Fruit fly (Drosophila melanogaster) whole organism, embryonic: ENCODE data around the gene CG17111.

ENCODE experiments used
- Abd-B ChIP-seq: fragments of 200-800 bp; sonication (Bioruptor generic); optimal IDR thresholded peaks from 2 replicates; lab custom pipeline; 2018; ENCODE audit warnings: missing biosample characterization, mild to moderate bottlenecking, missing genetic modification characterization, moderate library complexity
- Adf1 ChIP-seq: fragments of 200-800 bp; sonication (Bioruptor generic); IDR thresholded peaks from 2 replicates; pipeline ENCODE4 v1.3.6; 2022; ENCODE audit warnings: missing biosample characterization, missing genetic modification characterization
- Awh ChIP-seq: fragments of 200-800 bp; sonication (Bioruptor generic); IDR thresholded peaks from 2 replicates; pipeline ENCODE4, ENCODE4 v1.3.6; 2022; ENCODE audit warnings: missing biosample characterization, missing genetic modification characterization
- Blimp-1 ChIP-seq: fragments of 200-800 bp; sonication (Bioruptor generic); optimal IDR thresholded peaks from 3 replicates; lab custom pipeline; 2018; ENCODE audit warnings: missing biosample characterization, missing genetic modification characterization, mild to moderate bottlenecking, moderate library complexity, missing genetic modification reagents
- CG10209 ChIP-seq: fragments of 200-800 bp; sonication (Bioruptor generic); optimal IDR thresholded peaks from 3 replicates; lab custom pipeline; 2017; ENCODE audit warnings: missing biosample characterization, mild to moderate bottlenecking, missing genetic modification characterization, missing genetic modification reagents
- CG10321 ChIP-seq: fragments of 200-800 bp; sonication (Bioruptor generic); IDR thresholded peaks from 2 replicates; pipeline ENCODE4 v1.3.6; 2022; ENCODE audit warnings: missing biosample characterization, missing genetic modification characterization
- CG10462 ChIP-seq: fragments of 200-800 bp; sonication (Bioruptor generic); optimal IDR thresholded peaks from 2 replicates; lab custom pipeline; 2016; ENCODE audit warnings: missing biosample characterization, missing genetic modification characterization
- CG12769 ChIP-seq: fragments of 200-800 bp; sonication (Bioruptor generic); optimal IDR thresholded peaks from 2 replicates; lab custom pipeline; 2019; ENCODE audit warnings: missing biosample characterization, mild to moderate bottlenecking, missing genetic modification characterization, moderate library complexity
- CG12942 ChIP-seq: fragments of 200-800 bp; sonication (Bioruptor generic); optimal IDR thresholded peaks from 3 replicates; lab custom pipeline; 2016; ENCODE audit warnings: missing biosample characterization, missing genetic modification characterization
- CG13287 ChIP-seq: fragments of 200-800 bp; sonication (Bioruptor generic); IDR thresholded peaks from 2 replicates; pipeline ENCODE4 v1.3.6; 2022; ENCODE audit warnings: missing biosample characterization, missing genetic modification characterization; ENCODE audit not compliant: partially characterized antibody
- CG17385 ChIP-seq: fragments of 200-800 bp; sonication (Bioruptor generic); optimal IDR thresholded peaks from 3 replicates; lab custom pipeline; 2018; ENCODE audit warnings: missing biosample characterization, mild to moderate bottlenecking, missing genetic modification characterization
- CG30020 ChIP-seq: fragments of 200-800 bp; optimal IDR thresholded peaks from 2 replicates; lab custom pipeline; 2019; ENCODE audit warnings: missing biosample characterization, mild to moderate bottlenecking, missing genetic modification characterization, moderate library complexity
- CG30403 ChIP-seq: fragments of 200-800 bp; sonication (Bioruptor generic); optimal IDR thresholded peaks from 3 replicates; lab custom pipeline; 2016; ENCODE audit warnings: missing biosample characterization, missing genetic modification characterization
- CG3407 ChIP-seq: fragments of 200-800 bp; sonication (Bioruptor generic); optimal IDR thresholded peaks from 2 replicates; lab custom pipeline; 2018; ENCODE audit warnings: missing biosample characterization, mild to moderate bottlenecking, missing genetic modification characterization
- CG6654 ChIP-seq: fragments of 200-800 bp; sonication (Bioruptor generic); optimal IDR thresholded peaks from 2 replicates; lab custom pipeline; 2017; ENCODE audit warnings: missing biosample characterization, mild to moderate bottlenecking, missing genetic modification characterization
- CG6791 ChIP-seq: fragments of 200-800 bp; sonication (Bioruptor generic); IDR thresholded peaks from 3 replicates; pipeline ENCODE4 v1.3.6; 2022; ENCODE audit warnings: missing biosample characterization, missing genetic modification characterization; ENCODE audit not compliant: partially characterized antibody
- CG6854 ChIP-seq: fragments of 200-800 bp; sonication (Bioruptor generic); optimal IDR thresholded peaks from 3 replicates; lab custom pipeline; 2017; ENCODE audit warnings: missing biosample characterization, mild to moderate bottlenecking, missing genetic modification characterization
- CG8478 ChIP-seq: fragments of >200 bp; optimal IDR thresholded peaks from 2 replicates; lab custom pipeline; 2018
- CG8944 ChIP-seq: fragments of 200-800 bp; sonication (Bioruptor generic); optimal IDR thresholded peaks from 3 replicates; lab custom pipeline; 2016; ENCODE audit warnings: missing biosample characterization, missing genetic modification characterization
- Lpt ChIP-seq: fragments of >200 bp; optimal IDR thresholded peaks from 2 replicates; lab custom pipeline; 2018; ENCODE audit warnings: missing biosample characterization, missing genetic modification characterization
- MBD-R2 ChIP-seq: fragments of 200-800 bp; sonication (Bioruptor generic); IDR thresholded peaks from 2 replicates; pipeline ENCODE4 v1.3.6; 2022; ENCODE audit warnings: missing biosample characterization, missing genetic modification characterization
- MTF-1 ChIP-seq: fragments of 200-800 bp; sonication (Bioruptor generic); optimal IDR thresholded peaks from 2 replicates; lab custom pipeline; 2018; ENCODE audit warnings: missing biosample characterization, mild to moderate bottlenecking, missing genetic modification characterization, borderline replicate concordance
- Med ChIP-seq: fragments of 200-800 bp; sonication (Bioruptor generic); peaks from one replicate; lab custom pipeline; 2016; ENCODE audit warnings: missing biosample characterization, missing genetic modification characterization, mild to moderate bottlenecking, inconsistent platforms, moderate library complexity
- NC2β ChIP-seq: fragments of 200-800 bp; sonication (Bioruptor generic); optimal IDR thresholded peaks from 2 replicates; lab custom pipeline; 2016; ENCODE audit warnings: missing biosample characterization, missing genetic modification characterization
- Opbp ChIP-seq: fragments of 200-800 bp; sonication (Bioruptor generic); IDR thresholded peaks from 3 replicates; pipeline ENCODE4 v1.3.6; 2022; ENCODE audit warnings: missing biosample characterization, missing genetic modification characterization; ENCODE audit not compliant: partially characterized antibody
- Rfx ChIP-seq: fragments of 200-800 bp; sonication (Bioruptor generic); IDR thresholded peaks from 2 replicates; pipeline ENCODE4 v1.3.6; 2022; ENCODE audit warnings: missing biosample characterization, missing genetic modification characterization
- Rx ChIP-seq: fragments of 200-800 bp; sonication (Bioruptor generic); IDR thresholded peaks from 2 replicates; pipeline ENCODE4 v1.3.6; 2022; ENCODE audit warnings: missing biosample characterization, missing genetic modification characterization
- Scr ChIP-seq: fragments of 200-800 bp; sonication (Bioruptor generic); IDR thresholded peaks from 2 replicates; pipeline ENCODE4 v1.3.6; 2022; ENCODE audit warnings: missing biosample characterization, missing genetic modification characterization; ENCODE audit not compliant: partially characterized antibody
- Side ChIP-seq: fragments of 200-800 bp; sonication (Bioruptor generic); optimal IDR thresholded peaks from 2 replicates; lab custom pipeline; 2016; ENCODE audit warnings: missing biosample characterization, missing genetic modification characterization
- Spps ChIP-seq: fragments of 200-800 bp; sonication (Bioruptor generic); optimal IDR thresholded peaks from 2 replicates; lab custom pipeline; 2018; ENCODE audit warnings: missing biosample characterization, mild to moderate bottlenecking, missing genetic modification characterization
- TFAM ChIP-seq: fragments of 200-800 bp; sonication (Bioruptor generic); optimal IDR thresholded peaks from 2 replicates; lab custom pipeline; 2017; ENCODE audit warnings: missing biosample characterization, missing genetic modification characterization, inconsistent platforms
- Xbp1 ChIP-seq: fragments of 200-800 bp; sonication (Bioruptor generic); optimal IDR thresholded peaks from 3 replicates; lab custom pipeline; 2016; ENCODE audit warnings: missing biosample characterization, mild to moderate bottlenecking, missing genetic modification characterization
- aop ChIP-seq: fragments of 200-800 bp; sonication (Bioruptor generic); IDR thresholded peaks from 2 replicates; pipeline ENCODE4 v1.3.6; 2022; ENCODE audit warnings: missing biosample characterization, missing genetic modification characterization
- bbx ChIP-seq: fragments of 200-800 bp; sonication (Bioruptor generic); IDR thresholded peaks from 2 replicates; pipeline ENCODE4 v1.3.6; 2022; ENCODE audit warnings: missing biosample characterization, missing genetic modification characterization; ENCODE audit not compliant: partially characterized antibody
- cg ChIP-seq: fragments of 200-800 bp; sonication (Bioruptor generic); optimal IDR thresholded peaks from 3 replicates; lab custom pipeline; 2019; ENCODE audit warnings: missing biosample characterization, mild to moderate bottlenecking, missing genetic modification characterization, moderate library complexity
- dmrt11E ChIP-seq: fragments of 200-800 bp; sonication (Bioruptor generic); optimal IDR thresholded peaks from 3 replicates; lab custom pipeline; 2018; ENCODE audit warnings: missing biosample characterization, mild to moderate bottlenecking, missing genetic modification characterization, moderate library complexity
- dpn ChIP-seq, 2 experiments: fragments of 200-800 bp; sonication (Bioruptor generic); optimal IDR thresholded peaks; 3 replicates each; lab custom pipeline; 2016; ENCODE audit warnings: missing biosample characterization in 2 of 2, missing genetic modification characterization in 2 of 2
- exex ChIP-seq: fragments of 200-800 bp; sonication (Bioruptor generic); optimal IDR thresholded peaks from 4 replicates; lab custom pipeline; 2018; ENCODE audit warnings: missing biosample characterization, mild to moderate bottlenecking, missing genetic modification characterization, moderate library complexity
- ftz-f1 ChIP-seq: fragments of 200-800 bp; sonication (Bioruptor generic); optimal IDR thresholded peaks from 2 replicates; lab custom pipeline; 2016; ENCODE audit warnings: missing biosample characterization, missing genetic modification characterization
- gsb ChIP-seq: fragments of 200-800 bp; sonication (Bioruptor generic); IDR thresholded peaks from 2 replicates; pipeline ENCODE4 v1.3.6; 2022; ENCODE audit warnings: missing biosample characterization, missing genetic modification characterization
- h ChIP-seq: fragments of >200 bp; optimal IDR thresholded peaks from 2 replicates; lab custom pipeline; 2017
- hbn ChIP-seq: fragments of 200-800 bp; sonication (Bioruptor generic); IDR thresholded peaks from 2 replicates; pipeline ENCODE4 v1.3.6; 2022; ENCODE audit warnings: missing biosample characterization, missing genetic modification characterization; ENCODE audit not compliant: partially characterized antibody
- nerfin-2 ChIP-seq: fragments of 200-800 bp; sonication (Bioruptor generic); IDR thresholded peaks from 2 replicates; pipeline ENCODE4 v1.3.6; 2022; ENCODE audit warnings: missing biosample characterization, missing genetic modification characterization; ENCODE audit not compliant: partially characterized antibody
- prd ChIP-seq, 3 experiments: fragments of >200 bp in 2 of 3; fragments of 200-800 bp in 1 of 3; sonication (Bioruptor generic) in 1 of 3; optimal IDR thresholded peaks in 2 of 3; IDR thresholded peaks in 1 of 3; 2 replicates in 2 of 3; 3 replicates in 1 of 3; pipeline versions ENCODE4 v1.3.6 to Lab custom; 2017 to 2022; ENCODE audit warnings: missing biosample characterization in 1 of 3, missing genetic modification characterization in 1 of 3
- ssp ChIP-seq: fragments of 200-800 bp; sonication (Bioruptor generic); IDR thresholded peaks from 2 replicates; pipeline ENCODE4 v1.3.6; 2022; ENCODE audit warnings: missing biosample characterization, missing genetic modification characterization
- stwl ChIP-seq: fragments of 200-800 bp; sonication (Bioruptor generic); optimal IDR thresholded peaks from 3 replicates; lab custom pipeline; 2018; ENCODE audit warnings: missing biosample characterization, mild to moderate bottlenecking, missing genetic modification characterization, moderate library complexity
- tap ChIP-seq: fragments of 200-800 bp; optimal IDR thresholded peaks from 3 replicates; lab custom pipeline; 2019; ENCODE audit warnings: missing biosample characterization, mild to moderate bottlenecking, missing genetic modification characterization, moderate library complexity
- tin ChIP-seq: fragments of 200-800 bp; sonication (Bioruptor generic); optimal IDR thresholded peaks from 3 replicates; lab custom pipeline; 2016; ENCODE audit warnings: missing biosample characterization, missing genetic modification characterization
- toy ChIP-seq: fragments of 200-800 bp; sonication (Bioruptor generic); IDR thresholded peaks from 2 replicates; pipeline ENCODE4 v1.3.6; 2022; ENCODE audit warnings: missing biosample characterization, missing genetic modification characterization
- tup ChIP-seq: fragments of 200-800 bp; sonication (Bioruptor generic); optimal IDR thresholded peaks from 2 replicates; lab custom pipeline; 2016; ENCODE audit warnings: missing biosample characterization, mild to moderate bottlenecking, missing genetic modification characterization, moderate library complexity

CG17111 gene

DNA sequence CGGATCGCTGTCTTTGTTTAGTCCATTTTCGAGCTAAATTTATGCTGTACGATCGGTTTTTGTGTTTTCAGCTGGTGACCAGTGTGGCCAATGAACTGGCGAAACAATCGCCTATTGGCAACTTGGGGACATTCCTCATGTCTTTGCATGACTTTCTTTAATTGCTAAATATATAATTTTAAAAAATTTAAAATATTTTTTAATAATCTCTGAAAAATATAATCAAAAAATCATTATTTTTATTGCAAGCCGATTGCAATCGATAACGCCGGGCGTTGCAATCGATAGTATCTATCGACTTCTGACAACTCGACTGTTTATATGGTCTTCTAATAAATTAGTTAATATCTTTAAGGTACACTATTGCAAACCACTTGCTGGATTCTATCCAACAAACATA is 5.8 kb downstream of the CG17111 start, which contains the start of the genes sav and Ublcp1 (continued):
- TF ChIP-seq tup, result no peak
- TF ChIP-seq exex (tag; lab: Kevin White, UChicago), result no peak
- TF ChIP-seq Xbp1 (GFP tag; lab: Kevin White, UChicago), result peak; percentile 39
- no peak for TF ChIP-seq aop
- TF ChIP-seq h (lab: Kevin White, UChicago), result no peak
- TF ChIP-seq MBD-R2 (GFP tag; lab: Robert Waterston, UW), result peak; percentile 86
- TF ChIP-seq Lpt (GFP tag; lab: Kevin White, UChicago), result no peak
- TF ChIP-seq CG10321 (GFP tag; lab: Robert Waterston, UW), result no peak
- TF ChIP-seq Abd-B (GFP tag; lab: Kevin White, UChicago), result peak; percentile 53
- TF ChIP-seq Blimp-1 (GFP tag; lab: Kevin White, UChicago), result no peak
- peak; percentile 0 for TF ChIP-seq CG12942 (GFP tag; lab: Kevin White, UChicago)
- no peak for TF ChIP-seq CG17385 (GFP tag; lab: Kevin White, UChicago)
- no peak for TF ChIP-seq cg (GFP tag; lab: Kevin White, UChicago)
- TF ChIP-seq CG8478 (lab: Kevin White, UChicago), result no peak
- peak; percentile 26; the same call in 1 of the 2 replicates for TF ChIP-seq Adf1 (GFP tag; lab: Robert Waterston, UW)
- TF ChIP-seq Spps (tag; lab: Kevin White, UChicago), result peak; percentile 17
- TF ChIP-seq bbx (GFP tag; lab: Robert Waterston, UW), result peak; percentile 90
- peak; percentile 17 for TF ChIP-seq tap (tag; lab: Kevin White, UChicago)
- no peak for TF ChIP-seq NC2β
- peak; percentile 12 for TF ChIP-seq CG10462 (GFP tag; lab: Kevin White, UChicago)
- TF ChIP-seq TFAM (GFP tag; lab: Kevin White, UChicago), result no peak
- no peak for TF ChIP-seq CG12769 (tag; lab: Kevin White, UChicago)
- TF ChIP-seq CG30403 (GFP tag; lab: Kevin White, UChicago), result peak; percentile 5
- TF ChIP-seq dmrt11E (tag; lab: Kevin White, UChicago), result peak; percentile 32
- peak; percentile 93 for TF ChIP-seq Scr (GFP tag; lab: Robert Waterston, UW)
- TF ChIP-seq stwl (tag; lab: Kevin White, UChicago), result peak; percentile 83
- no peak for TF ChIP-seq Side (GFP tag; lab: Kevin White, UChicago)
- TF ChIP-seq ssp, result 0 out of 2 replicates have a peak, but pooled peaks have one; percentile 15
- TF ChIP-seq hbn, result peak; percentile 88
- TF ChIP-seq CG6654 (GFP tag; lab: Kevin White, UChicago), result no peak
- no peak for TF ChIP-seq MTF-1
- no peak for TF ChIP-seq CG8944 (GFP tag; lab: Kevin White, UChicago)
- no peak for TF ChIP-seq gsb (GFP tag; lab: Robert Waterston, UW)
- no peak for TF ChIP-seq Rx (GFP tag; lab: Robert Waterston, UW)
- TF ChIP-seq CG30020 (tag; lab: Kevin White, UChicago), result peak; percentile 43
- TF ChIP-seq dpn (GFP tag; optimal IDR thresholded peaks at IDR 0.05; lab: Kevin White, UChicago), result peak in 1 of 2 experiments; percentile 38
- TF ChIP-seq Opbp, result peak; percentile 88
- no peak for TF ChIP-seq CG6854 (GFP tag; lab: Kevin White, UChicago)
- TF ChIP-seq Rfx (GFP tag; lab: Robert Waterston, UW), result no peak; the same call in 1 of the 2 replicates
- TF ChIP-seq CG3407 (GFP tag; lab: Kevin White, UChicago), result no peak
- no peak for TF ChIP-seq prd (optimal IDR thresholded peaks at IDR 0.05; lab: Kevin White, UChicago)
- TF ChIP-seq prd (GFP tag; IDR thresholded peaks at IDR 0.05; lab: Robert Waterston, UW), result no peak; the same call in 2 of the 3 replicates
- TF ChIP-seq toy, result no peak
- peak; percentile 18 for TF ChIP-seq Med (GFP tag; lab: Kevin White, UChicago)
- TF ChIP-seq nerfin-2 (GFP tag; lab: Robert Waterston, UW), result peak; percentile 82
- no peak for TF ChIP-seq ftz-f1 (GFP tag; lab: Kevin White, UChicago)
- peak; percentile 44 for TF ChIP-seq tin
- TF ChIP-seq Awh, result no peak
- peak; percentile 88 for TF ChIP-seq CG6791 (GFP tag; lab: Robert Waterston, UW)
- TF ChIP-seq CG10209 (GFP tag; lab: Kevin White, UChicago), result peak; percentile 17
- peak; percentile 97 for TF ChIP-seq CG13287 (GFP tag; lab: Robert Waterston, UW)
